Fruit fly (Drosophila melanogaster) whole organism, prepupa: ENCODE measurements around the gene CG43051.

ENCODE experiments used
- CG11294 ChIP-seq: fragments of 200-800 bp; sonication (Bioruptor generic); IDR thresholded peaks from 2 replicates; pipeline ENCODE4 v1.3.6; 2022; ENCODE audit warnings: missing biosample characterization, missing genetic modification characterization
- CG11902 ChIP-seq: fragments of 200-800 bp; sonication (Bioruptor generic); optimal IDR thresholded peaks from 3 replicates; lab custom pipeline; 2016; ENCODE audit warnings: missing biosample characterization, missing genetic modification characterization
- CG15336 ChIP-seq: fragments of 200-800 bp; sonication (Bioruptor generic); IDR thresholded peaks from 2 replicates; pipeline ENCODE4 v1.3.6; 2022; ENCODE audit warnings: missing biosample characterization, missing genetic modification characterization
- CG16779 ChIP-seq: fragments of 200-800 bp; sonication (Bioruptor generic); optimal IDR thresholded peaks from 3 replicates; lab custom pipeline; 2017; ENCODE audit warnings: missing biosample characterization, mild to moderate bottlenecking, missing genetic modification characterization
- CG3032 ChIP-seq: fragments of 200-800 bp; optimal IDR thresholded peaks from 2 replicates; lab custom pipeline; 2019; ENCODE audit warnings: missing biosample characterization, mild to moderate bottlenecking, missing genetic modification characterization, moderate library complexity
- CG31627 ChIP-seq: fragments of 200-800 bp; sonication (Bioruptor generic); optimal IDR thresholded peaks from 3 replicates; lab custom pipeline; 2016; ENCODE audit warnings: missing biosample characterization, missing genetic modification characterization
- CG32006 ChIP-seq: fragments of 200-800 bp; sonication (Bioruptor generic); optimal IDR thresholded peaks from 3 replicates; lab custom pipeline; 2017; ENCODE audit warnings: missing biosample characterization, mild to moderate bottlenecking, missing genetic modification characterization
- CG3919 ChIP-seq: fragments of 200-800 bp; sonication (Bioruptor generic); optimal IDR thresholded peaks from 3 replicates; lab custom pipeline; 2016; ENCODE audit warnings: missing biosample characterization, missing genetic modification characterization
- CG4318 ChIP-seq: fragments of 200-800 bp; sonication (Bioruptor generic); optimal IDR thresholded peaks from 3 replicates; lab custom pipeline; 2017; ENCODE audit warnings: missing biosample characterization, mild to moderate bottlenecking, missing genetic modification characterization
- CG6163 ChIP-seq: fragments of 200-800 bp; sonication (Bioruptor generic); IDR thresholded peaks from 3 replicates; pipeline ENCODE4 v1.3.6; 2022; ENCODE audit warnings: missing biosample characterization, missing genetic modification characterization
- CG6276 ChIP-seq: fragments of 200-800 bp; sonication (Bioruptor generic); optimal IDR thresholded peaks from 2 replicates; lab custom pipeline; 2017; ENCODE audit warnings: missing biosample characterization, mild to moderate bottlenecking, missing genetic modification characterization
- CG6792 ChIP-seq: fragments of 200-800 bp; sonication (Bioruptor generic); optimal IDR thresholded peaks from 3 replicates; lab custom pipeline; 2016; ENCODE audit warnings: missing biosample characterization, missing genetic modification characterization
- CG6854 ChIP-seq: fragments of 200-800 bp; sonication (Bioruptor generic); optimal IDR thresholded peaks from 2 replicates; lab custom pipeline; 2017; ENCODE audit warnings: missing biosample characterization, mild to moderate bottlenecking, missing genetic modification characterization
- CG7368 ChIP-seq: fragments of 200-800 bp; sonication (Bioruptor generic); optimal IDR thresholded peaks from 3 replicates; lab custom pipeline; 2016; ENCODE audit warnings: missing biosample characterization, missing genetic modification characterization
- CG8119 ChIP-seq: fragments of 200-800 bp; sonication (Bioruptor generic); IDR thresholded peaks from 3 replicates; pipeline ENCODE4 v1.3.6; 2022; ENCODE audit warnings: missing biosample characterization, missing genetic modification characterization
- CG8319 ChIP-seq: fragments of 200-800 bp; sonication (Bioruptor generic); optimal IDR thresholded peaks from 3 replicates; lab custom pipeline; 2016; ENCODE audit warnings: missing biosample characterization, missing genetic modification characterization
- CG8632 ChIP-seq: fragments of 200-800 bp; sonication (Bioruptor generic); optimal IDR thresholded peaks from 3 replicates; lab custom pipeline; 2016; ENCODE audit warnings: missing biosample characterization, missing genetic modification characterization
- Eip78C ChIP-seq: fragments of 200-800 bp; sonication (Bioruptor generic); peaks from one replicate; lab custom pipeline; 2016; ENCODE audit warnings: missing biosample characterization, missing genetic modification characterization
- Eip93F ChIP-seq: fragments of 200-800 bp; sonication (Bioruptor generic); optimal IDR thresholded peaks from 2 replicates; lab custom pipeline; 2016; ENCODE audit warnings: missing biosample characterization, mild to moderate bottlenecking, missing genetic modification characterization
- Ets96B ChIP-seq: fragments of 200-800 bp; optimal IDR thresholded peaks from 2 replicates; lab custom pipeline; 2019; ENCODE audit warnings: missing biosample characterization, mild to moderate bottlenecking, missing genetic modification characterization, moderate library complexity
- Gug ChIP-seq: fragments of 200-800 bp; sonication (Bioruptor generic); IDR thresholded peaks from 2 replicates; pipeline ENCODE4 v1.3.6; 2022; ENCODE audit warnings: missing biosample characterization, missing genetic modification characterization
- Hr38 ChIP-seq: sonication (Bioruptor generic); optimal IDR thresholded peaks from 2 replicates; lab custom pipeline; 2016; ENCODE audit warnings: missing biosample characterization, missing genetic modification characterization
- Hr39 ChIP-seq: fragments of 200-800 bp; sonication (Bioruptor generic); optimal IDR thresholded peaks from 2 replicates; lab custom pipeline; 2016; ENCODE audit warnings: missing biosample characterization, missing genetic modification characterization
- Hr4 ChIP-seq: fragments of 200-800 bp; sonication (Bioruptor generic); optimal IDR thresholded peaks from 3 replicates; lab custom pipeline; 2016; ENCODE audit warnings: missing biosample characterization, missing genetic modification characterization
- Lpt ChIP-seq: fragments of 200-800 bp; sonication (Bioruptor generic); optimal IDR thresholded peaks from 3 replicates; lab custom pipeline; 2016; ENCODE audit warnings: missing biosample characterization, missing genetic modification characterization
- Met ChIP-seq: fragments of 200-800 bp; sonication (Bioruptor generic); optimal IDR thresholded peaks from 3 replicates; lab custom pipeline; 2016; ENCODE audit warnings: missing biosample characterization, missing genetic modification characterization
- OdsH ChIP-seq: fragments of 200-800 bp; sonication (Bioruptor generic); optimal IDR thresholded peaks from 3 replicates; lab custom pipeline; 2016; ENCODE audit warnings: missing biosample characterization, missing genetic modification characterization
- Smox ChIP-seq: fragments of 200-800 bp; sonication (Bioruptor generic); optimal IDR thresholded peaks from 3 replicates; lab custom pipeline; 2016; ENCODE audit warnings: missing biosample characterization, missing genetic modification characterization
- Sox102F ChIP-seq: fragments of 200-800 bp; sonication (Bioruptor generic); optimal IDR thresholded peaks from 2 replicates; lab custom pipeline; 2016; ENCODE audit warnings: missing biosample characterization, mild to moderate bottlenecking, missing genetic modification characterization
- Sox14 ChIP-seq: fragments of 200-800 bp; sonication (Bioruptor generic); optimal IDR thresholded peaks from 3 replicates; lab custom pipeline; 2016; ENCODE audit warnings: missing biosample characterization, missing genetic modification characterization
- acj6 ChIP-seq: fragments of 200-800 bp; sonication (Bioruptor generic); optimal IDR thresholded peaks from 3 replicates; lab custom pipeline; 2016; ENCODE audit warnings: missing biosample characterization, missing genetic modification characterization
- dac ChIP-seq: fragments of 200-800 bp; sonication (Bioruptor generic); optimal IDR thresholded peaks from 2 replicates; lab custom pipeline; 2017; ENCODE audit warnings: missing biosample characterization, mild to moderate bottlenecking, missing genetic modification characterization
- esn ChIP-seq: fragments of 200-800 bp; sonication (Bioruptor generic); optimal IDR thresholded peaks from 2 replicates; lab custom pipeline; 2016; ENCODE audit warnings: missing biosample characterization, mild to moderate bottlenecking, missing genetic modification characterization, moderate library complexity
- fkh ChIP-seq: fragments of 200-800 bp; sonication (Bioruptor generic); optimal IDR thresholded peaks from 3 replicates; lab custom pipeline; 2017; ENCODE audit warnings: missing biosample characterization, mild to moderate bottlenecking, missing genetic modification characterization, moderate library complexity
- net ChIP-seq: fragments of 200-800 bp; sonication (Bioruptor generic); optimal IDR thresholded peaks from 3 replicates; lab custom pipeline; 2016; ENCODE audit warnings: missing biosample characterization, missing genetic modification characterization
- pdm3 ChIP-seq: fragments of 200-800 bp; sonication (Bioruptor generic); optimal IDR thresholded peaks from 3 replicates; lab custom pipeline; 2016; ENCODE audit warnings: missing biosample characterization, missing genetic modification characterization
- spab ChIP-seq: fragments of 200-800 bp; sonication (Bioruptor generic); optimal IDR thresholded peaks from 2 replicates; lab custom pipeline; 2017; ENCODE audit warnings: missing biosample characterization, mild to moderate bottlenecking, missing genetic modification characterization, missing genetic modification reagents
- svp ChIP-seq: fragments of 200-800 bp; sonication (Bioruptor generic); peaks from one replicate; lab custom pipeline; 2016; ENCODE audit warnings: missing biosample characterization, missing genetic modification characterization
- topi ChIP-seq: fragments of 200-800 bp; sonication (Bioruptor generic); optimal IDR thresholded peaks from 3 replicates; lab custom pipeline; 2016; ENCODE audit warnings: missing biosample characterization, missing genetic modification characterization
- vri ChIP-seq: fragments of 200-800 bp; sonication (Bioruptor generic); optimal IDR thresholded peaks from 3 replicates; lab custom pipeline; 2016; ENCODE audit warnings: missing biosample characterization, mild to moderate bottlenecking, missing genetic modification characterization

The CG43051 gene

DNA sequence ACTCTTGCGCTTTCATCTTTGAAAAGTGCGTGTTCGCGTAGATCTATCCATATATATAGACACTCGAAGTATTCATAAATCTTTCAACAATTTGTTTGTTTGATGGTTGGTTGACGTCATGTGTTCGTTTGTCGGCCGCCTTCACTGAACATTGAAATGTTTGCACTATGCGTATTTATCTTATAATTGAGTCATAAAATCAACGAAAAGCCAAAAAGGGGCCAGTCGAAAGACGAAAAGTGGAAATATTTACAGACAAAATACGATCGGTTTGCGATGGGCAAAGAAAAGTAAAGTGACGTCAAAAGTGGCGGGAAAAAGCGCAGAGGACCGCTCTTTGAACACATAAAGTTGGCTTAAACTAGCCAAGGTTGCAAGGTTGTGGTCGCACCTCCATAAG is 20.4 kb upstream of the CG43051 start:
- peak; percentile 92 for TF ChIP-seq fkh (GFP tag; lab: Kevin White, UChicago)
- peak; percentile 34 for TF ChIP-seq Eip78C (GFP tag; lab: Kevin White, UChicago)
- no peak for TF ChIP-seq dac

DNA sequence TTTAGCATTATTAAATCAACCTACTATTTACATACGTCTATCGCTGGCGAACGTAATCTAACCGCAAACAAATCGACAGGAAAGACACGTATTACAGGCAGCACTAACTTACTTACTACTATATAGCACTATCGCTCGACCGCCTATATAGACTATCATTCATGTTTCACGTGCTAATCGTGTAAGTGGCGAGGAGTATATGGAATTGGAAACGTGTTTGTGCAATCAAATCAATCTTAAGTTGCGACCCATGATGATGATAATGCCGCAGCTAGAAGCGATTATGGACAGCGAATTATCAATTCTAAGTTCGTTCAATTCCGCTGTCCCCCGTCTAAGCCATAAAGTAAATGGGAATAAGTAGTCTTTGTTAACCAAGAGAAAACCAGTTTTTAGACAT is 19.9 kb upstream of the CG43051 start:
- TF ChIP-seq esn (GFP tag; lab: Kevin White, UChicago) (no peak), CG3919 (GFP tag; lab: Kevin White, UChicago) (no peak), CG6163 (no peak), CG6854 (GFP tag; lab: Kevin White, UChicago) (no peak)

DNA sequence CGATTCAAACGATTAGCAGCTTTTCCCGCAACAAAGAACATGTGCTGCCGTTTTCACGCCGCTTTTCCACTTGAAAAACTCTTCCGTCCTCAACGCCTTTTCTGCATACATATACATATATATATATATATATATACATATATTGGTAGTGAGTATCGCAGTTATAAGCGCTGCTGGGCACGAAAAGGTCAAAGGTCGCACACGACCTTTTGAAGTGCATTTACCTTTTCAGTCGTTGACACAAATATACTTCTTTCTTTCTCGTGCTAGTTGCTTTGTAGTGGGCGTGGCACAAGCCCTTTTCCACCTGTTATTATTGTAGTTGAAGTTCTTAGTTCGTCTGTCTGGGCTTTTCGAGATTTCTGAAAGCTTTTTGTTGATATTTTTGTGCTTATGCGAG is 18.3 kb upstream of the CG43051 start:
- TF ChIP-seq Sox14 (no peak), vri (GFP tag; lab: Kevin White, UChicago) (no peak), Lpt (GFP tag; lab: Kevin White, UChicago) (no peak), topi (GFP tag; lab: Kevin White, UChicago) (no peak)

DNA sequence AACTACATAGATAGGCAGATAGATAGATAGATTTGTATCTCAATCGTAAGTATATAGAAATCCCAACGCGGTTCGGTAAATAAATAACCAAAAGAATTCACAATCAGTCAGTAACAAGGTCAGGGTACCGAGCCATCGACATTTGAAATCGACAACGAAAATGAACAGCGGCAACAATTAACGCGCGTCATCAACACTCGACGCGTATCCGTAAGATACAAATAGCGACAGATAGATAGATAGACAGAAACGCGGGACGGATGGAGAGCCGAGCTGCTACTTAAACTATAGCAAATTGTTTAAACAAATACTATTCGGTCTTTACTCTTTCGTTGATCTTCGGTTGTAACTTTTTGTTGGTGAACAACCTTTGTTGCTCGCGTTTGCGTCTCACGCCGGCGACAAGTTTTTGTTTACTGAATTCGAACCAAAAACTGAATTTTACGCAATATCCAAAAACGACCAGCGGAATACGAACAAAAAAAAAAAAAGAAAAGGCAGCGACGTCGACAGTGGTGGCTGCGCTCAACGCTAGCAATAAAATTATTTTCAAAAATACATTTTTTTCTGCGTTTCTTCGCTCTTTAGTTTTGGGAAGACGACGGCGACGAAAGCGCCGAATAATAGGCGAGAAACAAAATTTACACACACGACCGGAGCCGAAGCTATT is 14.5 kb upstream of the CG43051 start:
- TF ChIP-seq CG7368, result no peak
- no peak for TF ChIP-seq svp
- TF ChIP-seq CG15336 (GFP tag; lab: Robert Waterston, UW), result 0 out of 2 replicates have a peak, but pooled peaks have one; percentile 17
- TF ChIP-seq CG6163, result no peak
- TF ChIP-seq OdsH (GFP tag; lab: Kevin White, UChicago), result no peak
- TF ChIP-seq CG11294 (GFP tag; lab: Robert Waterston, UW), result no peak
- no peak for TF ChIP-seq Hr4
- TF ChIP-seq CG8119, result peak; percentile 42; the same call in 2 of the 3 replicates
- TF ChIP-seq CG3032 (tag; lab: Kevin White, UChicago), result no peak
- no peak for TF ChIP-seq spab (GFP tag; lab: Kevin White, UChicago)
- TF ChIP-seq pdm3 (GFP tag; lab: Kevin White, UChicago), result no peak
- no peak for TF ChIP-seq CG8632
- TF ChIP-seq vri (GFP tag; lab: Kevin White, UChicago), result no peak
- TF ChIP-seq CG16779 (tag; lab: Kevin White, UChicago), result no peak
- no peak for TF ChIP-seq net
- no peak for TF ChIP-seq Hr38
- TF ChIP-seq CG6854 (GFP tag; lab: Kevin White, UChicago), result no peak
- peak; percentile 82 for TF ChIP-seq Eip93F (GFP tag; lab: Kevin White, UChicago)
- TF ChIP-seq CG31627 (GFP tag; lab: Kevin White, UChicago), result no peak
- no peak for TF ChIP-seq CG11902 (GFP tag; lab: Kevin White, UChicago)
- TF ChIP-seq fkh (GFP tag; lab: Kevin White, UChicago), result peak; percentile 53

DNA sequence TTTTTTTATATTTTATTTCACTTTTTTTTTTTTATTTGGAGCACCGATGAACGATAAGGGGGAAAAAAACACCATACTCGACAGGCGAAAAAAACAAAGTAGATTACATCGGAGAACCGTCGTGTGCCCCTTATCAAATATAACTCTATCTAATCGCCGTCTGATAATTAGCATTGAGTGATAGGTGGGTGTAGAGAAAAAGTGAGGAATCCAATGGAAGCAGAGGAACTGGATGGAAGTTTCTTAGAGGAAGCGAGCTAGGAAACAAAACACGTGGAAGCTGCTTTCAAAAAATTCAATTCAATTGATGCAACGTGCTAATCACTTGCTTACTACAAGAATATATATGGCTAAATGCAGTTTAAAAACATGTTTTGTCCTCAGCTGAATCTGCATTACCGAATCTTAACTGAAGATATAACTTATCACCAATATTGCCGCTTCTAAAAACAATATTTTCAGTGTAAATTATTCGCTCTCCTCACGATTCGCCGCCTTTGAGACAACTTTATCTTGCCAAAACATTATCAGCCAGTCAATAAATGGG is 13.9 kb upstream of the CG43051 start:
- TF ChIP-seq CG4318 (GFP tag; lab: Kevin White, UChicago) (no peak), CG6163 (0 out of 3 replicates have a peak, but pooled peaks have one; percentile 25), Gug (GFP tag; lab: Robert Waterston, UW) (no peak), CG32006 (GFP tag; lab: Kevin White, UChicago) (no peak), CG31627 (GFP tag; lab: Kevin White, UChicago) (peak; percentile 21), Sox14 (peak; percentile 5), CG6276 (peak; percentile 47), Hr38 (no peak), Sox102F (GFP tag; lab: Kevin White, UChicago) (peak; percentile 15), svp (peak; percentile 71), Smox (GFP tag; lab: Kevin White, UChicago) (peak; percentile 3), CG6792 (GFP tag; lab: Kevin White, UChicago) (no peak), acj6 (no peak), CG6854 (GFP tag; lab: Kevin White, UChicago) (peak; percentile 1), CG8632 (no peak), vri (GFP tag; lab: Kevin White, UChicago) (peak; percentile 78), dac (no peak), Met (peak; percentile 25), CG8319 (GFP tag; lab: Kevin White, UChicago) (no peak), Eip78C (GFP tag; lab: Kevin White, UChicago) (peak; percentile 51), Hr39 (GFP tag; lab: Kevin White, UChicago) (peak; percentile 4), Ets96B (no peak)
- TF ChIP-seq, all 60 proteins: peak for 12
